Worm (Caenorhabditis elegans) whole organism, mixed stage, embryonic: ENCODE results near the gene mpz-1.

Experiments
- M03D4.4 ChIP-seq: sonication (generic microtip); optimal IDR thresholded peaks from 2 replicates; lab custom pipeline; 2017; ENCODE audit warnings: mild to moderate bottlenecking, missing genetic modification characterization, missing compliant biosample characterization
- bed-3 ChIP-seq: fragments of 200-800 bp; sonication (Bioruptor generic); optimal IDR thresholded peaks from 3 replicates; lab custom pipeline; 2018; ENCODE audit warnings: mild to moderate bottlenecking, missing genetic modification characterization, moderate library complexity, missing compliant biosample characterization
- blmp-1 ChIP-seq: fragments of 150-350 bp; optimal IDR thresholded peaks from 2 replicates; lab custom pipeline; 2014; ENCODE audit warnings: missing biosample characterization, missing genetic modification characterization
- ceh-83 ChIP-seq: fragments of 200-800 bp; sonication (Bioruptor generic); optimal IDR thresholded peaks from 2 replicates; lab custom pipeline; 2018; ENCODE audit warnings: mild to moderate bottlenecking, missing genetic modification characterization, missing compliant biosample characterization
- ces-1 ChIP-seq: fragments of 150-350 bp; optimal IDR thresholded peaks from 2 replicates; lab custom pipeline; 2014; ENCODE audit warnings: missing biosample characterization, missing genetic modification reagents, missing genetic modification characterization
- cnd-1 ChIP-seq: fragments of 200-800 bp; sonication (Bioruptor generic); optimal IDR thresholded peaks from 2 replicates; lab custom pipeline; 2018; ENCODE audit warnings: mild to moderate bottlenecking, missing genetic modification characterization, missing compliant biosample characterization
- drap-1 ChIP-seq: fragments of 200-800 bp; sonication (Bioruptor generic); optimal IDR thresholded peaks from 3 replicates; lab custom pipeline; 2018; ENCODE audit warnings: mild to moderate bottlenecking, missing genetic modification characterization, missing compliant biosample characterization
- elt-1 ChIP-seq: sonication (generic microtip); optimal IDR thresholded peaks from 2 replicates; lab custom pipeline; 2017; ENCODE audit warnings: missing genetic modification characterization, mild to moderate bottlenecking, missing compliant biosample characterization, antibody characterized with exemption, moderate library complexity, borderline replicate concordance; ENCODE audit not compliant: insufficient read depth
- elt-3 ChIP-seq: fragments of 150-350 bp; optimal IDR thresholded peaks from 2 replicates; lab custom pipeline; 2014; ENCODE audit warnings: missing biosample characterization, missing genetic modification characterization
- flh-1 ChIP-seq: fragments of 200-800 bp; sonication (Bioruptor generic); optimal IDR thresholded peaks from 2 replicates; lab custom pipeline; 2018; ENCODE audit warnings: mild to moderate bottlenecking, missing genetic modification characterization, moderate library complexity, missing compliant biosample characterization
- ham-2 ChIP-seq: fragments of 200-800 bp; sonication (Bioruptor generic); optimal IDR thresholded peaks from 2 replicates; lab custom pipeline; 2018; ENCODE audit warnings: mild to moderate bottlenecking, missing genetic modification characterization, missing compliant biosample characterization
- hlh-1 ChIP-seq: fragments of 150-350 bp; optimal IDR thresholded peaks from 2 replicates; lab custom pipeline; 2014; ENCODE audit warnings: missing biosample characterization, missing genetic modification reagents, missing genetic modification characterization
- lin-32 ChIP-seq: fragments of 200-800 bp; sonication (Bioruptor generic); optimal IDR thresholded peaks from 2 replicates; lab custom pipeline; 2018; ENCODE audit warnings: mild to moderate bottlenecking, missing genetic modification characterization, missing compliant biosample characterization
- lsy-2 ChIP-seq: fragments of 150-350 bp; optimal IDR thresholded peaks from 2 replicates; lab custom pipeline; 2014; ENCODE audit warnings: missing biosample characterization, missing genetic modification characterization
- mab-5 ChIP-seq: fragments of 150-350 bp; optimal IDR thresholded peaks from 2 replicates; lab custom pipeline; 2014; ENCODE audit warnings: missing biosample characterization, missing genetic modification characterization
- mep-1 ChIP-seq: fragments of 150-350 bp; optimal IDR thresholded peaks from 2 replicates; lab custom pipeline; 2017; ENCODE audit warnings: missing biosample characterization, missing genetic modification reagents, missing genetic modification characterization, inconsistent platforms
- mls-2 ChIP-seq: sonication (generic microtip); optimal IDR thresholded peaks from 2 replicates; lab custom pipeline; 2016; ENCODE audit warnings: mild to moderate bottlenecking, missing genetic modification characterization, moderate library complexity, missing compliant biosample characterization
- nhr-237 ChIP-seq: fragments of 150-350 bp; optimal IDR thresholded peaks from 2 replicates; lab custom pipeline; 2014; ENCODE audit warnings: missing biosample characterization, missing genetic modification characterization
- nhr-76 ChIP-seq: sonication (generic microtip); optimal IDR thresholded peaks from 2 replicates; lab custom pipeline; 2017; ENCODE audit warnings: missing biosample characterization, missing genetic modification characterization
- pha-4 ChIP-seq: fragments of 150-350 bp; optimal IDR thresholded peaks from 2 replicates; lab custom pipeline; 2018; ENCODE audit warnings: missing biosample characterization, missing genetic modification reagents, missing genetic modification characterization
- sem-2 ChIP-seq: fragments of 200-800 bp; sonication (Bioruptor generic); optimal IDR thresholded peaks from 2 replicates; lab custom pipeline; 2018; ENCODE audit warnings: mild to moderate bottlenecking, missing genetic modification characterization, missing compliant biosample characterization
- snpc-4 ChIP-seq: fragments of 150-350 bp; optimal IDR thresholded peaks from 2 replicates; lab custom pipeline; 2014; ENCODE audit warnings: missing biosample characterization, missing genetic modification characterization
- sptf-1 ChIP-seq: sonication (generic microtip); optimal IDR thresholded peaks from 2 replicates; lab custom pipeline; 2017; ENCODE audit warnings: mild to moderate bottlenecking, missing genetic modification characterization, moderate library complexity, missing compliant biosample characterization
- tbx-8 ChIP-seq: fragments of 200-800 bp; sonication (Bioruptor generic); optimal IDR thresholded peaks from 2 replicates; lab custom pipeline; 2018; ENCODE audit warnings: mild to moderate bottlenecking, missing genetic modification characterization, moderate library complexity, missing compliant biosample characterization
- unc-120 ChIP-seq: sonication (generic microtip); optimal IDR thresholded peaks from 2 replicates; lab custom pipeline; 2017; ENCODE audit warnings: missing genetic modification characterization, missing compliant biosample characterization; ENCODE audit not compliant: poor library complexity, severe bottlenecking
- unc-62 ChIP-seq: fragments of 150-350 bp; optimal IDR thresholded peaks from 2 replicates; lab custom pipeline; 2014; ENCODE audit warnings: missing biosample characterization, missing genetic modification reagents, missing genetic modification characterization
- zip-8 ChIP-seq: fragments of 150-350 bp; optimal IDR thresholded peaks from 2 replicates; lab custom pipeline; 2014; ENCODE audit warnings: missing biosample characterization, missing genetic modification characterization

mpz-1 gene

ce11 chrII:10705347-10705996 is 72.5 kb downstream of the mpz-1 start:
- TF ChIP-seq snpc-4 = no peak
- no peak for TF ChIP-seq sem-2 (GFP tag; lab: Kevin White, UChicago)
- no peak for TF ChIP-seq lin-32 (GFP tag; lab: Kevin White, UChicago)
- no peak for TF ChIP-seq bed-3 (GFP tag; lab: Kevin White, UChicago)
- TF ChIP-seq nhr-237 (tag; lab: Kevin White, UChicago) = no peak
- TF ChIP-seq lsy-2 (tag; lab: Kevin White, UChicago) = no peak
- no peak for TF ChIP-seq ces-1 (GFP tag; lab: Kevin White, UChicago)
- no peak for TF ChIP-seq drap-1 (GFP tag; lab: Kevin White, UChicago)
- no peak for TF ChIP-seq hlh-1 (tag; lab: Kevin White, UChicago)
- no peak for TF ChIP-seq mab-5 (tag; lab: Kevin White, UChicago)
- no peak for TF ChIP-seq sptf-1 (tag; lab: Kevin White, UChicago)
- no peak for TF ChIP-seq nhr-76 (tag; lab: Kevin White, UChicago)
- TF ChIP-seq zip-8 = no peak
- TF ChIP-seq, all 35 proteins: peak for 0

- TF ChIP-seq sem-2 (GFP tag; lab: Kevin White, UChicago) = no peak
- TF ChIP-seq unc-62 (GFP tag; lab: Kevin White, UChicago) = no peak
- no peak for TF ChIP-seq sptf-1 (tag; lab: Kevin White, UChicago)
- no peak for TF ChIP-seq ceh-83
- TF ChIP-seq snpc-4 = no peak
- no peak for TF ChIP-seq blmp-1 (tag; lab: Kevin White, UChicago)
- TF ChIP-seq hlh-1 (tag; lab: Kevin White, UChicago) = no peak
- TF ChIP-seq mep-1 (tag; lab: Kevin White, UChicago) = no peak
Observed at ce11 chrII:10704575-10705170, 73.3 kb downstream of the mpz-1 start, which contains the start of gene col-39. Gene col-39 (plus strand): TSS chrII:10704916.

ce11 chrII:10703594-10704384 is 74.1 kb downstream of the mpz-1 start, which contains the start of gene col-79:
Gene col-79 (plus strand): TSS chrII:10703613.
- TF ChIP-seq flh-1 (GFP tag; lab: Kevin White, UChicago) (no peak), mls-2 (tag; lab: Kevin White, UChicago) (no peak), lsy-2 (tag; lab: Kevin White, UChicago) (no peak), bed-3 (GFP tag; lab: Kevin White, UChicago) (no peak), unc-120 (tag; lab: Kevin White, UChicago) (no peak), blmp-1 (tag; lab: Kevin White, UChicago) (no peak), nhr-237 (tag; lab: Kevin White, UChicago) (no peak), sem-2 (GFP tag; lab: Kevin White, UChicago) (no peak), unc-62 (GFP tag; lab: Kevin White, UChicago) (no peak)

- TF ChIP-seq ces-1 (GFP tag; lab: Kevin White, UChicago) = peak; percentile 96
- no peak for TF ChIP-seq mep-1 (tag; lab: Kevin White, UChicago)
Observed at ce11 chrII:10696060-10696459, 81.9 kb downstream of the mpz-1 start.

- TF ChIP-seq tbx-8 (GFP tag; lab: Kevin White, UChicago) = no peak
- no peak for TF ChIP-seq cnd-1
- no peak for TF ChIP-seq mls-2 (tag; lab: Kevin White, UChicago)
- no peak for TF ChIP-seq drap-1 (GFP tag; lab: Kevin White, UChicago)
- no peak for TF ChIP-seq elt-3 (tag; lab: Kevin White, UChicago)
- TF ChIP-seq ham-2 (GFP tag; lab: Kevin White, UChicago) = no peak
- TF ChIP-seq bed-3 (GFP tag; lab: Kevin White, UChicago) = no peak
- no peak for TF ChIP-seq M03D4.4 (tag; lab: Kevin White, UChicago)
- TF ChIP-seq nhr-76 (tag; lab: Kevin White, UChicago) = no peak
- TF ChIP-seq elt-1 (tag; lab: Kevin White, UChicago) = no peak
- no peak for TF ChIP-seq pha-4
- TF ChIP-seq mab-5 (tag; lab: Kevin White, UChicago) = no peak
Observed at ce11 chrII:10694713-10695112, 83.2 kb downstream of the mpz-1 start, which contains the start of gene lgc-57. Gene lgc-57 (plus strand): TSS chrII:10695013.
